Fruit fly (Drosophila melanogaster) whole organism, pupa: Measurements from ENCODE around the gene Nrd1.
A peak's percentile ranks its signal among the peaks of the same experiment; 100 is the strongest.

Source experiments
- CG14655 ChIP-seq: fragments of 200-800 bp; sonication (Bioruptor generic); optimal IDR thresholded peaks from 3 replicates; lab custom pipeline; 2017; ENCODE audit warnings: mild to moderate bottlenecking, missing biosample characterization, missing genetic modification reagents, missing genetic modification characterization
- CG15710 ChIP-seq: fragments of 200-800 bp; sonication (Bioruptor generic); optimal IDR thresholded peaks from 2 replicates; lab custom pipeline; 2018; ENCODE audit warnings: missing biosample characterization, mild to moderate bottlenecking, missing genetic modification characterization, moderate library complexity
- CG17806 ChIP-seq: fragments of 200-800 bp; sonication (Bioruptor generic); optimal IDR thresholded peaks from 2 replicates; lab custom pipeline; 2018; ENCODE audit warnings: missing biosample characterization, mild to moderate bottlenecking, missing genetic modification characterization, moderate library complexity
- CG32121 ChIP-seq: fragments of 200-800 bp; sonication (Bioruptor generic); IDR thresholded peaks from 2 replicates; pipeline ENCODE4 v1.3.6; 2022; ENCODE audit warnings: missing biosample characterization, missing genetic modification characterization
- CG34367 ChIP-seq: fragments of 200-800 bp; sonication (Bioruptor generic); optimal IDR thresholded peaks from 2 replicates; lab custom pipeline; 2018; ENCODE audit warnings: missing biosample characterization, mild to moderate bottlenecking, missing genetic modification characterization
- CG4496 ChIP-seq: fragments of 200-800 bp; sonication (Bioruptor generic); IDR thresholded peaks from 3 replicates; pipeline ENCODE4 v1.3.6; 2022; ENCODE audit warnings: missing biosample characterization, missing genetic modification characterization
- CG9948 ChIP-seq: fragments of 200-800 bp; sonication (Bioruptor generic); optimal IDR thresholded peaks from 2 replicates; lab custom pipeline; 2018; ENCODE audit warnings: missing biosample characterization, mild to moderate bottlenecking, missing genetic modification characterization, moderate library complexity
- D1 ChIP-seq: fragments of 200-800 bp; sonication (Bioruptor generic); optimal IDR thresholded peaks from 2 replicates; lab custom pipeline; 2018; ENCODE audit warnings: missing biosample characterization, mild to moderate bottlenecking, missing genetic modification characterization, moderate library complexity
- EcR ChIP-seq: fragments of 200-800 bp; sonication (Bioruptor generic); optimal IDR thresholded peaks from 3 replicates; lab custom pipeline; 2019; ENCODE audit warnings: missing biosample characterization, missing genetic modification characterization, mild to moderate bottlenecking, moderate library complexity, missing genetic modification reagents
- Ets98B ChIP-seq: fragments of 200-800 bp; sonication (Bioruptor generic); IDR thresholded peaks from 2 replicates; pipeline ENCODE4 v1.3.6; 2022; ENCODE audit warnings: missing biosample characterization, missing genetic modification characterization
- Pif1B ChIP-seq: fragments of 200-800 bp; sonication (Bioruptor generic); optimal IDR thresholded peaks from 3 replicates; lab custom pipeline; 2016; ENCODE audit warnings: missing biosample characterization, missing genetic modification characterization
- Snoo ChIP-seq: fragments of 200-800 bp; sonication (Bioruptor generic); optimal IDR thresholded peaks from 3 replicates; lab custom pipeline; 2017; ENCODE audit warnings: missing biosample characterization, mild to moderate bottlenecking, missing genetic modification characterization, inconsistent platforms
- fd96Ca ChIP-seq: fragments of 200-800 bp; sonication (Bioruptor generic); IDR thresholded peaks from 3 replicates; pipeline ENCODE4 v1.3.6; 2022; ENCODE audit warnings: missing biosample characterization, missing genetic modification characterization
- rn ChIP-seq: fragments of 200-800 bp; sonication (Bioruptor generic); IDR thresholded peaks from 2 replicates; pipeline ENCODE4 v1.3.6; 2022; ENCODE audit warnings: missing biosample characterization, missing genetic modification characterization

Nrd1 gene

DNA sequence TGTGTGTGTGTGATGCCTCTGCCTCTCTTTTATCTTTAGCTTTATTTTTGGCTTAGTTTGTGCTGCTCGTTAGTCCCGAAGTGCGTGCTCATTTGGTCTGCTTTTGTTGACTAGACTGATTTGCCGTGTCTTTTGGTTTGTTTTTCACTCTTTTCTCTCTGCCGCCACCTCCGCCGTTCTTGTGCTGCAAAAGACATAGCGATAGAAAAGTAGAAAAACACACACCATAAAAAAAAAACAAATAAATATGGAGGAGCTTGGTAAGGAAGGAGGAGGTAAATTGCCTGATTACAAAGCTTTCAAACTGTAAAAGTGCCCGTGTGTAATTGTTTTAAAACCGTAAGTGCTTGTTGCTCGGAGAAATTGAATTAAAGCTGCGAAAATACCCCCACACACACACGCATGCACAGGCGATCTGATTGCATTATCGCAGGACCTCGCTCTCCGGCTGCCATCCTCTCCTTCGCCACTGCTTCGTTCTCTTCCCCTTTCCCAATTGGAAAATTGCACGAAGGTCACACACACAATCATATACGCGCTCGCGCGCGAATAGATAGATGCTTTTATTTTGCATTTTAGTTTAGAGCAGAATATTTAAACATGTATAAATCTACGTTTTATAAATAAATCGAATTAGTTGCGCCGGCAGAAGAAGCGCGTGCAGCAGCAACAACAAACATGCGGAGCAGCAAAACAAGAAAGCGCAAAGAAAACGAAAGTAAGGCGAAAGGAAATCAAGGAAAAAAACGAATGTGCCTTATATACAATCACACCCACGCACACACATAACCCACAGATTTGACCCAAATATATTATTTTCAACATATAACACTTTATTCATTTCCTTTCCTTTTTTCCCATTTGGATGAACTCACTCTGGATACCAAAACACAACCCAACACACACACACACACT, 53.1 kb downstream of the Nrd1 start:
- TF ChIP-seq fd96Ca, result no peak
- TF ChIP-seq CG9948 (tag; lab: Kevin White, UChicago), result no peak
- TF ChIP-seq EcR (GFP tag; lab: Kevin White, UChicago), result no peak
- no peak for TF ChIP-seq rn (GFP tag; lab: Robert Waterston, UW)
- TF ChIP-seq D1 (tag; lab: Kevin White, UChicago), result no peak
- TF ChIP-seq CG34367 (tag; lab: Kevin White, UChicago), result no peak
- peak; percentile 1 for TF ChIP-seq CG14655 (GFP tag; lab: Kevin White, UChicago)
- no peak for TF ChIP-seq CG17806 (tag; lab: Kevin White, UChicago)
- TF ChIP-seq Pif1B (GFP tag; lab: Kevin White, UChicago), result no peak
- TF ChIP-seq CG32121, result no peak
- TF ChIP-seq Snoo, result no peak
- TF ChIP-seq Ets98B (GFP tag; lab: Robert Waterston, UW), result no peak; the same call in 1 of the 2 replicates
- no peak for TF ChIP-seq CG15710 (tag; lab: Kevin White, UChicago)
- TF ChIP-seq CG4496 (GFP tag; lab: Robert Waterston, UW), result peak; percentile 33; the same call in 1 of the 3 replicates
